Worm (Caenorhabditis elegans) whole organism, L1 larva: Measurements from ENCODE around the gene Y58A7A.5.

Source experiments
- C04F5.9 ChIP-seq: sonication (generic microtip); optimal IDR thresholded peaks from 2 replicates; lab custom pipeline; 2016; ENCODE audit warnings: missing genetic modification characterization, missing compliant biosample characterization
- C34B4.2 ChIP-seq: sonication (generic microtip); optimal IDR thresholded peaks from 2 replicates; lab custom pipeline; 2017; ENCODE audit warnings: mild to moderate bottlenecking, missing genetic modification characterization, missing compliant biosample characterization
- aly-2 ChIP-seq: fragments of 150-350 bp; optimal IDR thresholded peaks from 2 replicates; lab custom pipeline; 2014; ENCODE audit warnings: missing biosample characterization, missing genetic modification characterization
- ama-1 ChIP-seq: fragments of 150-350 bp; optimal IDR thresholded peaks from 2 replicates; lab custom pipeline; 2014
- blmp-1 ChIP-seq: fragments of 150-350 bp; optimal IDR thresholded peaks from 2 replicates; lab custom pipeline; 2014; ENCODE audit warnings: missing biosample characterization, missing genetic modification characterization
- ceh-8 ChIP-seq: fragments of 200-800 bp; sonication (Bioruptor generic); optimal IDR thresholded peaks from 2 replicates; lab custom pipeline; 2018; ENCODE audit warnings: mild to moderate bottlenecking, missing genetic modification characterization, moderate library complexity, missing compliant biosample characterization
- ceh-82 ChIP-seq, 3 experiments: fragments of 150-350 bp in 1 of 3; sonication (generic microtip) in 2 of 3; optimal IDR thresholded peaks; 2 replicates each; lab custom pipeline; 2014 to 2017; ENCODE audit warnings: missing biosample characterization in 3 of 3, missing genetic modification characterization in 3 of 3
- ceh-90 ChIP-seq: sonication (generic microtip); optimal IDR thresholded peaks from 2 replicates; lab custom pipeline; 2016; ENCODE audit warnings: missing genetic modification characterization, missing compliant biosample characterization
- ces-1 ChIP-seq: fragments of 150-350 bp; optimal IDR thresholded peaks from 2 replicates; lab custom pipeline; 2014; ENCODE audit warnings: missing biosample characterization, missing genetic modification reagents, missing genetic modification characterization
- dsc-1 ChIP-seq: sonication (generic microtip); optimal IDR thresholded peaks from 2 replicates; lab custom pipeline; 2016; ENCODE audit warnings: mild to moderate bottlenecking, missing genetic modification characterization, missing compliant biosample characterization
- efl-1 ChIP-seq, 4 experiments: fragments of 150-350 bp; optimal IDR thresholded peaks in 3 of 4; peaks in 1 of 4; 1 replicate in 1 of 4; 2 replicates in 3 of 4; lab custom pipeline; 2014; ENCODE audit warnings: missing biosample characterization in 2 of 4, missing genetic modification characterization in 2 of 4, missing genetic modification reagents in 2 of 4
- egl-27 ChIP-seq, 2 experiments: fragments of 150-350 bp in 1 of 2; sonication (generic microtip); optimal IDR thresholded peaks; 3 replicates each; lab custom pipeline; 2017 to 2018; ENCODE audit warnings: missing biosample characterization in 2 of 2, missing genetic modification characterization in 2 of 2, missing genetic modification reagents in 2 of 2
- elt-3 ChIP-seq, 6 experiments: fragments of 150-350 bp in 1 of 6; sonication (generic microtip); optimal IDR thresholded peaks; 2 replicates each; lab custom pipeline; 2017 to 2018; ENCODE audit warnings: missing biosample characterization in 6 of 6, missing genetic modification characterization in 6 of 6, inconsistent platforms in 1 of 6
- ets-5 ChIP-seq: fragments of 200-800 bp; sonication (Bioruptor generic); IDR thresholded peaks from 2 replicates; pipeline ENCODE4 v1.3.6; 2022; ENCODE audit warnings: missing genetic modification characterization, missing compliant biosample characterization
- fos-1 ChIP-seq: fragments of 150-350 bp; optimal IDR thresholded peaks from 2 replicates; lab custom pipeline; 2014; ENCODE audit warnings: missing biosample characterization, missing genetic modification characterization
- grh-1 ChIP-seq: fragments of 200-800 bp; sonication (Bioruptor generic); IDR thresholded peaks from 2 replicates; pipeline ENCODE4 v1.3.6; 2022; ENCODE audit warnings: missing genetic modification reagents, missing genetic modification characterization, missing compliant biosample characterization
- irx-1 ChIP-seq: sonication (generic microtip); optimal IDR thresholded peaks from 2 replicates; lab custom pipeline; 2016; ENCODE audit warnings: missing genetic modification characterization, missing compliant biosample characterization
- isw-1 ChIP-seq: fragments of 200-800 bp; sonication (Bioruptor generic); IDR thresholded peaks from 2 replicates; pipeline ENCODE4 v1.3.6; 2022; ENCODE audit warnings: missing genetic modification characterization, missing compliant biosample characterization
- lin-13 ChIP-seq: fragments of 150-350 bp; optimal IDR thresholded peaks from 2 replicates; lab custom pipeline; 2014; ENCODE audit warnings: missing biosample characterization, missing genetic modification reagents, missing genetic modification characterization
- lin-14 ChIP-seq: fragments of 200-800 bp; sonication (Bioruptor generic); optimal IDR thresholded peaks from 2 replicates; lab custom pipeline; 2018; ENCODE audit warnings: mild to moderate bottlenecking, missing genetic modification characterization, moderate library complexity, missing compliant biosample characterization
- lin-35 ChIP-seq, 2 experiments: fragments of 150-350 bp; optimal IDR thresholded peaks; 2 replicates each; lab custom pipeline; 2014; ENCODE audit warnings: missing biosample characterization in 2 of 2, missing genetic modification characterization in 2 of 2, missing genetic modification reagents in 2 of 2
- lin-39 ChIP-seq: fragments of 150-350 bp; optimal IDR thresholded peaks from 2 replicates; lab custom pipeline; 2014; ENCODE audit warnings: missing biosample characterization, missing genetic modification reagents, missing genetic modification characterization
- lsy-2 ChIP-seq, 2 experiments: fragments of 150-350 bp; optimal IDR thresholded peaks; 2 replicates each; lab custom pipeline; 2014; ENCODE audit warnings: missing biosample characterization in 2 of 2, missing genetic modification characterization in 2 of 2
- mab-9 ChIP-seq: fragments of 200-800 bp; sonication (Bioruptor generic); IDR thresholded peaks from 2 replicates; pipeline ENCODE4 v1.3.6; 2022; ENCODE audit warnings: missing genetic modification reagents, missing genetic modification characterization, missing compliant biosample characterization
- mep-1 ChIP-seq: fragments of 150-350 bp; optimal IDR thresholded peaks from 2 replicates; lab custom pipeline; 2014; ENCODE audit warnings: missing biosample characterization, missing genetic modification characterization
- nhr-12 ChIP-seq: sonication (generic microtip); optimal IDR thresholded peaks from 2 replicates; lab custom pipeline; 2017; ENCODE audit warnings: missing biosample characterization, missing genetic modification characterization
- nhr-19 ChIP-seq: fragments of 200-800 bp; sonication (Bioruptor generic); conservative IDR thresholded peaks from 2 replicates; pipeline ENCODE4 v1.3.6; 2022; ENCODE audit warnings: missing genetic modification characterization, missing compliant biosample characterization
- nhr-28 ChIP-seq: fragments of 150-350 bp; optimal IDR thresholded peaks from 2 replicates; lab custom pipeline; 2014; ENCODE audit warnings: missing biosample characterization, missing genetic modification characterization
- nhr-47 ChIP-seq: sonication (generic microtip); optimal IDR thresholded peaks from 2 replicates; lab custom pipeline; 2016; ENCODE audit warnings: mild to moderate bottlenecking, missing genetic modification characterization, moderate library complexity, missing compliant biosample characterization
- nhr-71 ChIP-seq: sonication (generic microtip); optimal IDR thresholded peaks from 2 replicates; lab custom pipeline; 2016; ENCODE audit warnings: mild to moderate bottlenecking, missing genetic modification characterization, moderate library complexity, missing compliant biosample characterization
- nhr-76 ChIP-seq: sonication (generic microtip); optimal IDR thresholded peaks from 2 replicates; lab custom pipeline; 2017; ENCODE audit warnings: missing biosample characterization, missing genetic modification characterization
- nhr-85 ChIP-seq: sonication (generic microtip); peaks from one replicate; lab custom pipeline; 2016; ENCODE audit warnings: missing genetic modification characterization, inconsistent platforms, missing compliant biosample characterization
- nhr-90 ChIP-seq: sonication (generic microtip); optimal IDR thresholded peaks from 2 replicates; lab custom pipeline; 2016; ENCODE audit warnings: mild to moderate bottlenecking, missing genetic modification characterization, missing compliant biosample characterization; ENCODE audit not compliant: poor library complexity
- pag-3 ChIP-seq: sonication (generic microtip); optimal IDR thresholded peaks from 2 replicates; lab custom pipeline; 2017; ENCODE audit warnings: missing genetic modification characterization, mild to moderate bottlenecking, missing compliant biosample characterization, antibody characterized with exemption, borderline replicate concordance; ENCODE audit not compliant: insufficient read depth
- skn-1 ChIP-seq: fragments of 150-350 bp; optimal IDR thresholded peaks from 2 replicates; lab custom pipeline; 2014; ENCODE audit warnings: missing biosample characterization, missing genetic modification characterization
- sox-4 ChIP-seq: sonication (generic microtip); optimal IDR thresholded peaks from 2 replicates; lab custom pipeline; 2016; ENCODE audit warnings: missing genetic modification characterization, missing compliant biosample characterization
- tbx-2 ChIP-seq: sonication (generic microtip); optimal IDR thresholded peaks from 2 replicates; lab custom pipeline; 2016; ENCODE audit warnings: missing genetic modification characterization, missing compliant biosample characterization
- unc-130 ChIP-seq: fragments of 150-350 bp; optimal IDR thresholded peaks from 2 replicates; lab custom pipeline; 2017; ENCODE audit warnings: missing biosample characterization, missing genetic modification characterization, inconsistent platforms
- unc-30 ChIP-seq: sonication (generic microtip); optimal IDR thresholded peaks from 2 replicates; lab custom pipeline; 2017; ENCODE audit warnings: missing biosample characterization, missing genetic modification characterization
- unc-86 ChIP-seq: sonication (generic microtip); optimal IDR thresholded peaks from 2 replicates; lab custom pipeline; 2016; ENCODE audit warnings: missing genetic modification characterization, missing compliant biosample characterization
- unc-98 ChIP-seq: fragments of 200-800 bp; sonication (Bioruptor generic); IDR thresholded peaks from 2 replicates; pipeline ENCODE4 v1.3.6; 2022; ENCODE audit warnings: missing genetic modification characterization, missing compliant biosample characterization
- vab-15 ChIP-seq: sonication (generic microtip); optimal IDR thresholded peaks from 2 replicates; lab custom pipeline; 2017; ENCODE audit warnings: missing genotype, mild to moderate bottlenecking, missing genetic modification characterization, missing compliant biosample characterization
- zip-4 ChIP-seq: fragments of 200-800 bp; sonication (Bioruptor generic); optimal IDR thresholded peaks from 2 replicates; lab custom pipeline; 2018; ENCODE audit warnings: mild to moderate bottlenecking, missing genetic modification characterization, moderate library complexity, missing compliant biosample characterization

Y58A7A.5 gene

DNA sequence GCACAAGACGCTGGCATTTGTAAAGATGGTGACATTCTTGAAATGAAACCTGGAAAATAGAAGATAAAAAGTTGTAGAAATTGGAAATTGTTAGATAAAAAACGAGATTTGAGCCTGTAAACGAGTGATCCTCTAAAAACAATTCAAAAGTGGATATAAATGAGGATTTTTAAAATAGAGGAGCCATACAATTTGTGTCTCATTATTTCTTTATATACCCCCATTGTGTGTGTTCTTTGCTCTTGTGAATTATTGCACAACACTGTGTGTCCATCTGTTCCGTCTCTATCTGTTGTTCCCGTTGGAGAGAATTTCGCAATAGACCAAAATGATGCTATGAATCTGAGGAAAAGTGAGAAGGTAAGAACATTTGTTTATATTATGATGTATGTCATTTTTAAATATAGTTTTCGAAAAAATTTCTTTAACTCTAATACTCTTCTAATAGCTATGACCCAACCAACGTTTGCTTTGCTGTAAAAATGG lies at the start of gene Y58A7A.5:
Y58A7A.5 (minus strand) TSS at position 51 of the 486 bp plus-strand sequence.
- TF ChIP-seq aly-2 (tag; lab: Kevin White, UChicago) (no peak), pag-3 (no peak), skn-1 (peak; percentile 87), efl-1 (optimal IDR thresholded peaks at IDR 0.05; lab: Kevin White, UChicago) (peak in 1 of 2 experiments; percentile 15), efl-1 (GFP tag; optimal IDR thresholded peaks at IDR 0.05 in 1 of 2; lab: Kevin White, UChicago) (no peak), nhr-47 (tag; lab: Kevin White, UChicago) (peak; percentile 27), nhr-85 (tag; lab: Kevin White, UChicago) (no peak), mep-1 (tag; lab: Kevin White, UChicago) (peak; percentile 13), nhr-90 (tag; lab: Kevin White, UChicago) (no peak), ceh-90 (tag; lab: Kevin White, UChicago) (no peak), nhr-76 (tag; lab: Kevin White, UChicago) (no peak), ceh-8 (GFP tag; lab: Kevin White, UChicago) (no peak), lin-14 (peak; percentile 66), unc-30 (tag; lab: Kevin White, UChicago) (no peak), egl-27 (tag; optimal IDR thresholded peaks at IDR 0.05; lab: Kevin White, UChicago) (no peak), dsc-1 (peak; percentile 59), grh-1 (GFP tag; lab: Robert Waterston, UW) (no peak), lin-35 (GFP tag; optimal IDR thresholded peaks at IDR 0.05; lab: Kevin White, UChicago) (no peak), nhr-19 (GFP tag; lab: Robert Waterston, UW) (peak; percentile 85), unc-86 (tag; lab: Kevin White, UChicago) (peak; percentile 4), ceh-82 (tag; optimal IDR thresholded peaks at IDR 0.05; lab: Kevin White, UChicago) (peak in 2 of 3 experiments; percentile 25 to 33), vab-15 (tag; lab: Kevin White, UChicago) (no peak), C34B4.2 (tag; lab: Kevin White, UChicago) (no peak), sox-4 (tag; lab: Kevin White, UChicago) (no peak), unc-98 (no peak), nhr-28 (no peak), tbx-2 (tag; lab: Kevin White, UChicago) (peak; percentile 20), zip-4 (GFP tag; lab: Kevin White, UChicago) (peak; percentile 66), lsy-2 (tag; optimal IDR thresholded peaks at IDR 0.05; lab: Kevin White, UChicago) (peak in 1 of 2 experiments; percentile 58), nhr-71 (tag; lab: Kevin White, UChicago) (peak; percentile 45)

DNA sequence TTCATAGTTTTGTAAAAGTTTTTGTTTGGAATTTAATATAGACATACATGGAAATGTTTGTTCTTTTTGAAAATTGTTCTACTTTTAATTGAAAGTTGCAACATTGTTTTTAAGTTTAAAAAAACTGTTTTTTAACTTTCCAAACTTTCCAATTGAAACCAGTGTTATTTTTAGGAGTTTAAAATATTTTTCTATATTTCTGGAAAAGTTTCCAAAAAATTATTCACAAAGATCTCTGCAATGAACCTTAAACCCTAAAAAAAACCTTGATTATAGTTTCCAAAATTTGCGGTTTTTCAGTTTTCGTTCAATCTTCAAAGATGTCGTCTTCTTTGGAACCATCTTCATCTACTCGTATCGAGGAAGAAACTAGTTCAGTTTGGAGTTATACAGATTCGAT lies 45.7 kb upstream of the Y58A7A.5 start, which contains the start of gene F14F9.4:
F14F9.4 (plus strand) TSS at position 301 of the 400 bp plus-strand sequence.
- TF ChIP-seq ceh-8 (GFP tag; lab: Kevin White, UChicago) = no peak
- TF ChIP-seq mab-9 (GFP tag; lab: Robert Waterston, UW) = no peak
- no peak for TF ChIP-seq nhr-71 (tag; lab: Kevin White, UChicago)
- no peak for TF ChIP-seq irx-1 (tag; lab: Kevin White, UChicago)
- no peak for TF ChIP-seq nhr-12 (tag; lab: Kevin White, UChicago)
- no peak for TF ChIP-seq isw-1
- TF ChIP-seq C04F5.9 = no peak
- no peak for TF ChIP-seq lin-14
- TF ChIP-seq lin-39 (tag; lab: Kevin White, UChicago) = no peak
- no peak for TF ChIP-seq elt-3 (tag; optimal IDR thresholded peaks at IDR 0.05; lab: Kevin White, UChicago)
- no peak for TF ChIP-seq ces-1 (GFP tag; lab: Kevin White, UChicago)
- TF ChIP-seq tbx-2 (tag; lab: Kevin White, UChicago) = no peak
- no peak for TF ChIP-seq lin-13 (GFP tag; lab: Kevin White, UChicago)
- TF ChIP-seq unc-130 (tag; lab: Kevin White, UChicago) = no peak
- TF ChIP-seq ama-1 (lab: Kevin White, UChicago) = no peak
- TF ChIP-seq fos-1 (tag; lab: Kevin White, UChicago) = no peak
- no peak for TF ChIP-seq nhr-90 (tag; lab: Kevin White, UChicago)
- no peak for TF ChIP-seq ets-5
- no peak for TF ChIP-seq blmp-1 (tag; lab: Kevin White, UChicago)
